Worm (Caenorhabditis elegans) whole organism, L3 larva: Measurements from ENCODE around the gene C08G9.1.

Source experiments
- ZK546.5 ChIP-seq: sonication (generic microtip); optimal IDR thresholded peaks from 2 replicates; lab custom pipeline; 2017; ENCODE audit warnings: missing biosample characterization, missing genetic modification characterization
- ceh-16 ChIP-seq: sonication (generic microtip); optimal IDR thresholded peaks from 2 replicates; lab custom pipeline; 2017; ENCODE audit warnings: missing biosample characterization, missing genetic modification characterization
- fkh-10 ChIP-seq: sonication (generic microtip); optimal IDR thresholded peaks from 2 replicates; lab custom pipeline; 2017; ENCODE audit warnings: missing biosample characterization, missing genetic modification reagents, missing genetic modification characterization
- nhr-28 ChIP-seq: fragments of 150-350 bp; optimal IDR thresholded peaks from 2 replicates; lab custom pipeline; 2014; ENCODE audit warnings: missing biosample characterization, missing genetic modification characterization
- nhr-76 ChIP-seq: fragments of 150-350 bp; sonication (generic microtip); optimal IDR thresholded peaks from 5 replicates; lab custom pipeline; 2014; ENCODE audit warnings: missing biosample characterization, missing genetic modification characterization
- nhr-77 ChIP-seq: fragments of 150-350 bp; optimal IDR thresholded peaks from 2 replicates; lab custom pipeline; 2014; ENCODE audit warnings: missing biosample characterization, missing genetic modification characterization
- skn-1 ChIP-seq: fragments of 150-350 bp; optimal IDR thresholded peaks from 2 replicates; lab custom pipeline; 2014; ENCODE audit warnings: missing biosample characterization, missing genetic modification characterization
- unc-62 ChIP-seq: fragments of 150-350 bp; sonication (generic microtip); optimal IDR thresholded peaks from 4 replicates; lab custom pipeline; 2014; ENCODE audit warnings: missing biosample characterization, missing genetic modification reagents, missing genetic modification characterization

ce11 chrIV:7641758-7642157 is 16.8 kb upstream of the C08G9.1 start, which contains the start of gene nep-16:
- TF ChIP-seq fkh-10 (GFP tag; lab: Kevin White, UChicago) (no peak), unc-62 (GFP tag; lab: Kevin White, UChicago) (no peak), nhr-28 (no peak), nhr-77 (tag; lab: Kevin White, UChicago) (no peak), nhr-76 (tag; lab: Kevin White, UChicago) (no peak), ceh-16 (tag; lab: Kevin White, UChicago) (no peak), skn-1 (tag; lab: Kevin White, UChicago) (no peak), ZK546.5 (tag; lab: Kevin White, UChicago) (no peak)
